Fruit fly (Drosophila melanogaster): ENCODE results near the gene CG13693.

DNA sequence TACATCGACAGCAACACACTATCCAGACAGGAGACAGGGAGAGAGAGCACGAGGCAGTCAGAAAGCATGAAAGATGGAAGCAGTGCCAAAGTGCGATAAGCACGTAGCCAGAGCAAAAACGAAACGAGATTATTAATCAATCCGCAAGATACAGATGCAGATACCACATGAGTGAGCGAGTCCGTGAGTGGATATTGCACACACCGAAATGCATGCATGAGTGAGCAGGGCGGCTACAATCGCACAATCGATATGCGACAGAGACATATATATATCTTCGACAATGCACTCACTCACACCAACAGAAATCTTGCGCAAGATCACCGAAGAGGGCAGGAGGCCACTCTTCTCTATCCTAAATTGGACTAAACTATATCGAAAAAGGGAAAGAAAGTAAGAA is 9.4 kb upstream of the CG13693 start:
- TF ChIP-seq CG8478 (optimal IDR thresholded peaks at IDR 0.05) (no peak), CTCF (optimal IDR thresholded peaks at IDR 0.05) (no peak)

Measured in S2 (cell line).